Worm (Caenorhabditis elegans) whole organism, early embryonic: ENCODE results near the gene C15H9.3.

Source experiments
- B0310.2 ChIP-seq: sonication (generic microtip); optimal IDR thresholded peaks from 2 replicates; lab custom pipeline; 2016; ENCODE audit warnings: mild to moderate bottlenecking, missing genetic modification characterization, missing compliant biosample characterization
- F13C5.2 ChIP-seq: sonication (generic microtip); optimal IDR thresholded peaks from 2 replicates; lab custom pipeline; 2017; ENCODE audit warnings: mild to moderate bottlenecking, missing genetic modification characterization, inconsistent platforms, missing compliant biosample characterization
- aly-1 ChIP-seq: sonication (generic microtip); optimal IDR thresholded peaks from 2 replicates; lab custom pipeline; 2016; ENCODE audit warnings: missing genetic modification characterization, missing compliant biosample characterization
- ama-1 ChIP-seq: fragments of 150-350 bp; optimal IDR thresholded peaks from 2 replicates; lab custom pipeline; 2014
- ceh-13 ChIP-seq: fragments of 200-800 bp; sonication (Bioruptor generic); optimal IDR thresholded peaks from 2 replicates; lab custom pipeline; 2018; ENCODE audit warnings: mild to moderate bottlenecking, missing genetic modification characterization, missing compliant biosample characterization
- ceh-36 ChIP-seq: sonication (generic microtip); optimal IDR thresholded peaks from 2 replicates; lab custom pipeline; 2016; ENCODE audit warnings: missing genetic modification characterization, inconsistent platforms, missing compliant biosample characterization
- ets-7 ChIP-seq: sonication (generic microtip); optimal IDR thresholded peaks from 2 replicates; lab custom pipeline; 2016; ENCODE audit warnings: missing genotype, missing genetic modification characterization, missing compliant biosample characterization
- flt-1 ChIP-seq: fragments of 200-800 bp; sonication (Bioruptor generic); IDR thresholded peaks from 2 replicates; pipeline ENCODE4 v1.3.6; 2022; ENCODE audit warnings: missing genetic modification characterization, missing compliant biosample characterization
- hmbx-1 ChIP-seq: sonication (generic microtip); optimal IDR thresholded peaks from 2 replicates; lab custom pipeline; 2016; ENCODE audit warnings: mild to moderate bottlenecking, missing genetic modification characterization, missing compliant biosample characterization
- hmg-4 ChIP-seq: fragments of 200-800 bp; sonication (Bioruptor generic); optimal IDR thresholded peaks from 2 replicates; lab custom pipeline; 2018; ENCODE audit warnings: mild to moderate bottlenecking, missing genetic modification characterization, missing compliant biosample characterization
- hnd-1 ChIP-seq: sonication (generic microtip); optimal IDR thresholded peaks from 2 replicates; lab custom pipeline; 2016; ENCODE audit warnings: missing genetic modification characterization, missing compliant biosample characterization
- pes-1 ChIP-seq: fragments of 200-800 bp; sonication (Bioruptor generic); IDR thresholded peaks from 2 replicates; pipeline ENCODE4 v1.3.6; 2022; ENCODE audit warnings: missing genetic modification reagents, missing genetic modification characterization, missing compliant biosample characterization
- scrt-1 ChIP-seq: fragments of 200-800 bp; sonication (Bioruptor generic); IDR thresholded peaks from 2 replicates; pipeline ENCODE4 v1.3.6; 2022; ENCODE audit warnings: missing genetic modification characterization, missing compliant biosample characterization
- sea-1 ChIP-seq: fragments of 200-800 bp; sonication (Bioruptor generic); conservative IDR thresholded peaks from 2 replicates; pipeline ENCODE4 v1.3.6; 2022; ENCODE audit warnings: missing genetic modification characterization, missing compliant biosample characterization
- tbx-11 ChIP-seq: fragments of 200-800 bp; sonication (Bioruptor generic); IDR thresholded peaks from 2 replicates; pipeline ENCODE4 v1.3.6; 2022; ENCODE audit warnings: missing genetic modification characterization, missing compliant biosample characterization
- tbx-37 ChIP-seq: fragments of 200-800 bp; sonication (Bioruptor generic); conservative IDR thresholded peaks from 2 replicates; pipeline ENCODE4 v1.3.6; 2022; ENCODE audit warnings: missing genetic modification reagents, missing genetic modification characterization, missing compliant biosample characterization
- tra-4 ChIP-seq: sonication (generic microtip); optimal IDR thresholded peaks from 2 replicates; lab custom pipeline; 2017; ENCODE audit warnings: missing genetic modification characterization, missing compliant biosample characterization

Gene C15H9.3

DNA sequence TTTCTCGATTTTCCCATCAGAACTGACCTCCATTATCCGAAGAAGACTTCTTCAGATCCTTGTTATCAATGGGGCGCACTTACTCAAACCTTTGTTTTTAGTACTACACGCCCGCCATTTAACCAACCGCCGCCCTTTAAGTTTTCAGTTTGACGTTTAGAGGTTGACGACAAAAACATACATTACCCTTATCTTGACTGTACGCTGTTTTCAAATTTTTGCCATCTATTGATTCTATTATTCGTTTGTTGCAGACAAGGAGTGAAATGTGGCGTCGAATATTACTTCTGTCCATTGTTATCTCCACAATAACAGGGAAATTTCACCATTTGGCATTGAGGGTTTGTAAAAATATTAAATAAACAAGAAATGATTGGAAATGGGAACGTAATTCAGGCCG is 22.6 kb upstream of the C15H9.3 start, which contains the start of gene C15H9.5:
Gene C15H9.5 (plus strand): TSS at position 255 of the 400 bp plus-strand sequence.
- TF ChIP-seq B0310.2 (tag; lab: Kevin White, UChicago) (no peak), tra-4 (no peak), pes-1 (GFP tag; lab: Robert Waterston, UW) (no peak), scrt-1 (GFP tag; lab: Robert Waterston, UW) (no peak), ets-7 (no peak), hmbx-1 (tag; lab: Kevin White, UChicago) (no peak), flt-1 (GFP tag; lab: Robert Waterston, UW) (no peak)

- TF ChIP-seq ceh-36 (tag; lab: Kevin White, UChicago) (peak; percentile 20), tra-4 (no peak), sea-1 (GFP tag; lab: Robert Waterston, UW) (peak; percentile 69; the same call in 1 of the 2 replicates), ets-7 (no peak), ama-1 (lab: Kevin White, UChicago) (no peak), hmg-4 (GFP tag; lab: Kevin White, UChicago) (peak; percentile 81), tbx-11 (GFP tag; lab: Robert Waterston, UW) (no peak), flt-1 (GFP tag; lab: Robert Waterston, UW) (peak; percentile 54), hnd-1 (no peak), tbx-37 (GFP tag; lab: Robert Waterston, UW) (no peak), ceh-13 (no peak), scrt-1 (GFP tag; lab: Robert Waterston, UW) (peak; percentile 70; the same call in 1 of the 2 replicates), F13C5.2 (tag; lab: Kevin White, UChicago) (peak; percentile 72), aly-1 (tag; lab: Kevin White, UChicago) (no peak), pes-1 (GFP tag; lab: Robert Waterston, UW) (0 out of 2 replicates have a peak, but pooled peaks have one; percentile 49), hmbx-1 (tag; lab: Kevin White, UChicago) (no peak), B0310.2 (tag; lab: Kevin White, UChicago) (no peak)
Measured at ce11 chrX:6097551-6097950, 18.1 kb upstream of the C15H9.3 start, which contains the start of gene C15H9.4. C15H9.4 (plus strand) TSS chrX:6097643.

DNA sequence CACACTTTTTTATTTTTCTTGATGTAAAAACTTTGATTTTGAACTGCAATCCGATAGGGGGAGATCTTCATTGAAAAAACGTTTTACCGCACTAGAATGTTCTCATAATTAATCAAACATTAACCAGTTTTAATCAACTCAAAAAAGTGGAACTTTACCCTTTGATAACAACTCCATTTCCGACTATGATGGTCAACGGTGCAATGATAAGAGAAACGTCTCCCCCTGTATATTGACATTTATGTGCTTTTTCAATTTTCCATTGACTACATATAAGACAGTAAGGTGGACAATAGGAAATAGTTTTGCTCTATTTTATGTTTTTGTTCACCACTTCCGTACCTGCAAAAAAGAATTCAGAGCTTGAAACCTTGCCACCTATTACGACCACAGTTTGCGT is 17.2 kb upstream of the C15H9.3 start:
- TF ChIP-seq B0310.2 (tag; lab: Kevin White, UChicago), result no peak
- TF ChIP-seq tbx-37 (GFP tag; lab: Robert Waterston, UW), result no peak
- no peak for TF ChIP-seq pes-1 (GFP tag; lab: Robert Waterston, UW)
- no peak for TF ChIP-seq ama-1 (lab: Kevin White, UChicago)
- TF ChIP-seq hmg-4 (GFP tag; lab: Kevin White, UChicago), result no peak
- TF ChIP-seq ets-7, result no peak

- no peak for TF ChIP-seq tra-4
- TF ChIP-seq ama-1 (lab: Kevin White, UChicago), result no peak
- no peak for TF ChIP-seq hnd-1
- TF ChIP-seq sea-1 (GFP tag; lab: Robert Waterston, UW), result no peak
- TF ChIP-seq B0310.2 (tag; lab: Kevin White, UChicago), result no peak
- TF ChIP-seq hmg-4 (GFP tag; lab: Kevin White, UChicago), result no peak
- no peak for TF ChIP-seq tbx-37 (GFP tag; lab: Robert Waterston, UW)
- TF ChIP-seq flt-1 (GFP tag; lab: Robert Waterston, UW), result no peak
- no peak for TF ChIP-seq scrt-1 (GFP tag; lab: Robert Waterston, UW)
- TF ChIP-seq hmbx-1 (tag; lab: Kevin White, UChicago), result no peak
- no peak for TF ChIP-seq tbx-11 (GFP tag; lab: Robert Waterston, UW)
- no peak for TF ChIP-seq aly-1 (tag; lab: Kevin White, UChicago)
- TF ChIP-seq F13C5.2 (tag; lab: Kevin White, UChicago), result no peak
- no peak for TF ChIP-seq ceh-13
- no peak for TF ChIP-seq ets-7
- no peak for TF ChIP-seq ceh-36 (tag; lab: Kevin White, UChicago)
- no peak for TF ChIP-seq pes-1 (GFP tag; lab: Robert Waterston, UW)
Measured at ce11 chrX:6100395-6101099, 15.1 kb upstream of the C15H9.3 start.

DNA sequence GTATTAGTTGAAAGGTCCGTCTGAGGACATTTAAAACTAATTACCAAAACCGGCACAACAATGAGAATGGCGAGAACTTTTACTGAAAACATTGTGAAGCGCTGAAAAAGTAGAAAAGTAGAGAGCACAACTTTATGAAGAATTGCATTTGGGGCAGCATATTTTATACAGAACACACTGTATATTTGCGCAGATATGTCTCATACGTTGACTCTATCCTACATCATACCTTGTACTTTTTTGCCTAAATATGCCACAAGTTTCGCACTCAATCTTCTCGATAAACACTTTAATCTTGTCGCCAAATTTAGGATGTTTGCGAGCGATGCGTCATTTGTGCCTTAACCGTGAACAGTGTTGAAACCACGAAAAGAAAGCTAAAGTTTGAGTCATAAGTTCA is 12.3 kb upstream of the C15H9.3 start, which contains the start of gene C15H9.11:
Gene C15H9.11 (minus strand): TSS at position 101 of the 400 bp plus-strand sequence.
- no peak for TF ChIP-seq ama-1 (lab: Kevin White, UChicago)
- no peak for TF ChIP-seq ceh-13
- no peak for TF ChIP-seq aly-1 (tag; lab: Kevin White, UChicago)
- TF ChIP-seq pes-1 (GFP tag; lab: Robert Waterston, UW), result no peak
- no peak for TF ChIP-seq hmbx-1 (tag; lab: Kevin White, UChicago)
- no peak for TF ChIP-seq F13C5.2 (tag; lab: Kevin White, UChicago)
- no peak for TF ChIP-seq ceh-36 (tag; lab: Kevin White, UChicago)
- no peak for TF ChIP-seq scrt-1 (GFP tag; lab: Robert Waterston, UW)
- TF ChIP-seq tra-4, result no peak
- TF ChIP-seq B0310.2 (tag; lab: Kevin White, UChicago), result no peak
- TF ChIP-seq hmg-4 (GFP tag; lab: Kevin White, UChicago), result no peak
- TF ChIP-seq hnd-1, result no peak
- TF ChIP-seq ets-7, result no peak
- TF ChIP-seq sea-1 (GFP tag; lab: Robert Waterston, UW), result no peak
- TF ChIP-seq tbx-11 (GFP tag; lab: Robert Waterston, UW), result no peak
- TF ChIP-seq flt-1 (GFP tag; lab: Robert Waterston, UW), result no peak
- no peak for TF ChIP-seq tbx-37 (GFP tag; lab: Robert Waterston, UW)

ce11 chrX:6107962-6108361 is 7.6 kb upstream of the C15H9.3 start:
- TF ChIP-seq aly-1 (tag; lab: Kevin White, UChicago), result no peak
- TF ChIP-seq tra-4, result no peak
- TF ChIP-seq F13C5.2 (tag; lab: Kevin White, UChicago), result no peak

- TF ChIP-seq tra-4 (no peak), ceh-36 (tag; lab: Kevin White, UChicago) (no peak), F13C5.2 (tag; lab: Kevin White, UChicago) (no peak), scrt-1 (GFP tag; lab: Robert Waterston, UW) (no peak), pes-1 (GFP tag; lab: Robert Waterston, UW) (no peak), tbx-11 (GFP tag; lab: Robert Waterston, UW) (no peak), tbx-37 (GFP tag; lab: Robert Waterston, UW) (no peak), ama-1 (lab: Kevin White, UChicago) (no peak), B0310.2 (tag; lab: Kevin White, UChicago) (no peak), hmbx-1 (tag; lab: Kevin White, UChicago) (no peak), ets-7 (no peak), flt-1 (GFP tag; lab: Robert Waterston, UW) (no peak), hmg-4 (GFP tag; lab: Kevin White, UChicago) (no peak), hnd-1 (no peak)
Measured at ce11 chrX:6109288-6109770, 6.3 kb upstream of the C15H9.3 start, which contains the start of gene kynu-1. kynu-1 (minus strand) TSS chrX:6109338.
